Fruit fly (Drosophila melanogaster) whole organism, embryonic: ENCODE measurements around the gene CG33299.

ENCODE experiments used
- Adf1 ChIP-seq: fragments of 200-800 bp; sonication (Bioruptor generic); IDR thresholded peaks from 2 replicates; pipeline ENCODE4 v1.3.6; 2022; ENCODE audit warnings: missing biosample characterization, missing genetic modification characterization
- CG10147 ChIP-seq: fragments of 200-800 bp; sonication (Bioruptor generic); optimal IDR thresholded peaks from 2 replicates; lab custom pipeline; 2019; ENCODE audit warnings: missing biosample characterization, mild to moderate bottlenecking, missing genetic modification characterization, moderate library complexity
- CG1024 ChIP-seq: fragments of 200-800 bp; sonication (Bioruptor generic); IDR thresholded peaks from 2 replicates; pipeline ENCODE4 v1.3.6; 2022; ENCODE audit warnings: missing biosample characterization, missing genetic modification characterization
- CG11696 ChIP-seq: fragments of 200-800 bp; sonication (Bioruptor generic); IDR thresholded peaks from 2 replicates; pipeline ENCODE4 v1.3.6; 2022; ENCODE audit warnings: missing biosample characterization, missing genetic modification characterization
- CG11723 ChIP-seq: fragments of 200-800 bp; sonication (Bioruptor generic); optimal IDR thresholded peaks from 2 replicates; lab custom pipeline; 2017; ENCODE audit warnings: missing biosample characterization, mild to moderate bottlenecking, missing genetic modification characterization
- CG12391 ChIP-seq: fragments of 200-800 bp; sonication (Bioruptor generic); optimal IDR thresholded peaks from 3 replicates; lab custom pipeline; 2018; ENCODE audit warnings: missing biosample characterization, mild to moderate bottlenecking, missing genetic modification characterization, moderate library complexity
- CG13287 ChIP-seq: fragments of 200-800 bp; sonication (Bioruptor generic); IDR thresholded peaks from 2 replicates; pipeline ENCODE4 v1.3.6; 2022; ENCODE audit warnings: missing biosample characterization, missing genetic modification characterization; ENCODE audit not compliant: partially characterized antibody
- CG13775 ChIP-seq: fragments of 200-800 bp; sonication (Bioruptor generic); optimal IDR thresholded peaks from 3 replicates; lab custom pipeline; 2017; ENCODE audit warnings: missing biosample characterization, mild to moderate bottlenecking, missing genetic modification characterization
- CG1647 ChIP-seq: fragments of 200-800 bp; sonication (Bioruptor generic); optimal IDR thresholded peaks from 3 replicates; lab custom pipeline; 2016; ENCODE audit warnings: missing biosample characterization, missing genetic modification characterization
- CG17361 ChIP-seq: fragments of 200-800 bp; sonication (Bioruptor generic); IDR thresholded peaks from 3 replicates; pipeline ENCODE4 v1.3.6; 2022; ENCODE audit warnings: missing biosample characterization, missing genetic modification characterization
- CG2889 ChIP-seq: fragments of 200-800 bp; sonication (Bioruptor generic); IDR thresholded peaks from 3 replicates; pipeline ENCODE4 v1.3.6; 2022; ENCODE audit warnings: missing biosample characterization, missing genetic modification characterization
- CG3838 ChIP-seq: fragments of 200-800 bp; sonication (Bioruptor generic); optimal IDR thresholded peaks from 3 replicates; lab custom pipeline; 2016; ENCODE audit warnings: missing biosample characterization, missing genetic modification characterization
- CG3847 ChIP-seq: fragments of 200-800 bp; sonication (Bioruptor generic); IDR thresholded peaks from 2 replicates; pipeline ENCODE4 v1.3.6; 2022; ENCODE audit warnings: missing biosample characterization, missing genetic modification characterization
- CG4328 ChIP-seq: fragments of 200-800 bp; sonication (Bioruptor generic); optimal IDR thresholded peaks from 3 replicates; lab custom pipeline; 2017; ENCODE audit warnings: missing biosample characterization, missing genetic modification reagents, missing genetic modification characterization
- CG4617 ChIP-seq: fragments of 200-800 bp; sonication (Bioruptor generic); optimal IDR thresholded peaks from 3 replicates; lab custom pipeline; 2016; ENCODE audit warnings: missing biosample characterization, missing genetic modification characterization, borderline replicate concordance
- CG4707 ChIP-seq: fragments of 200-800 bp; sonication (Bioruptor generic); optimal IDR thresholded peaks from 2 replicates; lab custom pipeline; 2018; ENCODE audit warnings: missing biosample characterization, mild to moderate bottlenecking, missing genetic modification characterization, moderate library complexity
- CG9437 ChIP-seq: fragments of 200-800 bp; sonication (Bioruptor generic); optimal IDR thresholded peaks from 2 replicates; lab custom pipeline; 2018; ENCODE audit warnings: missing biosample characterization, mild to moderate bottlenecking, missing genetic modification characterization
- CG9609 ChIP-seq: fragments of 200-800 bp; sonication (Bioruptor generic); optimal IDR thresholded peaks from 3 replicates; lab custom pipeline; 2016; ENCODE audit warnings: missing biosample characterization, missing genetic modification characterization
- Fer3 ChIP-seq: fragments of 200-800 bp; sonication (Bioruptor generic); optimal IDR thresholded peaks from 2 replicates; lab custom pipeline; 2018; ENCODE audit warnings: missing biosample characterization, mild to moderate bottlenecking, missing genetic modification characterization, moderate library complexity
- HmgZ ChIP-seq: fragments of 200-800 bp; sonication (Bioruptor generic); optimal IDR thresholded peaks from 2 replicates; lab custom pipeline; 2018; ENCODE audit warnings: missing biosample characterization, mild to moderate bottlenecking, missing genetic modification characterization
- Lpt ChIP-seq: fragments of >200 bp; optimal IDR thresholded peaks from 2 replicates; lab custom pipeline; 2018; ENCODE audit warnings: missing biosample characterization, missing genetic modification characterization
- Neu2 ChIP-seq: fragments of 200-800 bp; sonication (Bioruptor generic); optimal IDR thresholded peaks from 3 replicates; lab custom pipeline; 2016; ENCODE audit warnings: missing biosample characterization, missing genetic modification characterization, borderline replicate concordance
- Ptx1 ChIP-seq: fragments of 200-800 bp; sonication (Bioruptor generic); IDR thresholded peaks from 2 replicates; pipeline ENCODE4 v1.3.6; 2022; ENCODE audit warnings: missing biosample characterization, missing genetic modification characterization
- Rfx ChIP-seq: fragments of 200-800 bp; sonication (Bioruptor generic); IDR thresholded peaks from 2 replicates; pipeline ENCODE4 v1.3.6; 2022; ENCODE audit warnings: missing biosample characterization, missing genetic modification characterization
- Sox102F ChIP-seq: fragments of 200-800 bp; sonication (Bioruptor generic); optimal IDR thresholded peaks from 2 replicates; lab custom pipeline; 2018; ENCODE audit warnings: missing biosample characterization, mild to moderate bottlenecking, missing genetic modification characterization, moderate library complexity
- Sry-β ChIP-seq: fragments of 200-800 bp; sonication (Bioruptor generic); optimal IDR thresholded peaks from 2 replicates; lab custom pipeline; 2018; ENCODE audit warnings: missing biosample characterization, mild to moderate bottlenecking, missing genetic modification characterization, moderate library complexity
- Stat92E ChIP-seq, 3 experiments: fragments of >200 bp in 2 of 3; fragments of 200-800 bp in 1 of 3; sonication (Bioruptor generic) in 1 of 3; optimal IDR thresholded peaks; 2 replicates each; lab custom pipeline; 2017 to 2019; ENCODE audit warnings: missing biosample characterization in 3 of 3, missing genetic modification characterization in 3 of 3, mild to moderate bottlenecking in 1 of 3, moderate library complexity in 1 of 3
- ac ChIP-seq: fragments of 200-800 bp; sonication (Bioruptor generic); optimal IDR thresholded peaks from 3 replicates; lab custom pipeline; 2017; ENCODE audit warnings: missing biosample characterization, mild to moderate bottlenecking, missing genetic modification characterization
- cas ChIP-seq: fragments of 200-800 bp; sonication (Bioruptor generic); IDR thresholded peaks from 2 replicates; pipeline ENCODE4 v1.3.6; 2022; ENCODE audit warnings: missing biosample characterization, missing genetic modification characterization
- chn ChIP-seq: fragments of 200-800 bp; sonication (Bioruptor generic); optimal IDR thresholded peaks from 2 replicates; lab custom pipeline; 2016; ENCODE audit warnings: missing biosample characterization, missing genetic modification characterization
- cwo ChIP-seq: fragments of 200-800 bp; sonication (Bioruptor generic); optimal IDR thresholded peaks from 3 replicates; lab custom pipeline; 2017; ENCODE audit warnings: missing biosample characterization, missing genetic modification characterization, mild to moderate bottlenecking, moderate library complexity, missing genetic modification reagents
- da ChIP-seq: fragments of 200-800 bp; sonication (Bioruptor generic); optimal IDR thresholded peaks from 2 replicates; lab custom pipeline; 2016; ENCODE audit warnings: missing biosample characterization, missing genetic modification characterization
- dati ChIP-seq: fragments of 200-800 bp; sonication (Bioruptor generic); IDR thresholded peaks from 2 replicates; pipeline ENCODE4 v1.3.6; 2022; ENCODE audit warnings: missing biosample characterization, missing genetic modification characterization
- dm ChIP-seq: fragments of 200-800 bp; sonication (Bioruptor generic); optimal IDR thresholded peaks from 3 replicates; lab custom pipeline; 2016; ENCODE audit warnings: missing biosample characterization, missing genetic modification characterization
- dmrt11E ChIP-seq: fragments of 200-800 bp; sonication (Bioruptor generic); optimal IDR thresholded peaks from 3 replicates; lab custom pipeline; 2018; ENCODE audit warnings: missing biosample characterization, mild to moderate bottlenecking, missing genetic modification characterization, moderate library complexity
- eve ChIP-seq, 2 experiments: fragments of >200 bp; optimal IDR thresholded peaks; 2 replicates each; lab custom pipeline; 2017; ENCODE audit warnings: missing biosample characterization in 2 of 2, missing genetic modification characterization in 2 of 2
- exex ChIP-seq: fragments of 200-800 bp; sonication (Bioruptor generic); optimal IDR thresholded peaks from 4 replicates; lab custom pipeline; 2018; ENCODE audit warnings: missing biosample characterization, mild to moderate bottlenecking, missing genetic modification characterization, moderate library complexity
- fd102C ChIP-seq: fragments of 200-800 bp; sonication (Bioruptor generic); optimal IDR thresholded peaks from 2 replicates; lab custom pipeline; 2018; ENCODE audit warnings: missing biosample characterization, mild to moderate bottlenecking, missing genetic modification characterization, moderate library complexity
- gro ChIP-seq: fragments of 200-800 bp; sonication (Bioruptor generic); optimal IDR thresholded peaks from 2 replicates; lab custom pipeline; 2016; ENCODE audit warnings: missing biosample characterization, missing genetic modification characterization
- h ChIP-seq: fragments of >200 bp; optimal IDR thresholded peaks from 2 replicates; lab custom pipeline; 2017
- hkb ChIP-seq, 2 experiments: fragments of 200-800 bp in 1 of 2; fragments of >200 bp in 1 of 2; sonication (Bioruptor generic) in 1 of 2; IDR thresholded peaks in 1 of 2; optimal IDR thresholded peaks in 1 of 2; 2 replicates each; pipeline versions ENCODE4 v1.3.6 to Lab custom; 2017 to 2022; ENCODE audit warnings: missing biosample characterization in 1 of 2, missing genetic modification characterization in 1 of 2
- jumu ChIP-seq: fragments of 200-800 bp; sonication (Bioruptor generic); optimal IDR thresholded peaks from 3 replicates; lab custom pipeline; 2016; ENCODE audit warnings: missing biosample characterization, missing genetic modification characterization
- mld ChIP-seq: fragments of 200-800 bp; sonication (Bioruptor generic); IDR thresholded peaks from 3 replicates; pipeline ENCODE4 v1.3.6; 2022; ENCODE audit warnings: missing biosample characterization, missing genetic modification characterization; ENCODE audit not compliant: partially characterized antibody
- sc ChIP-seq, 3 experiments: fragments of >200 bp in 2 of 3; fragments of 200-800 bp in 1 of 3; sonication (Bioruptor generic) in 1 of 3; optimal IDR thresholded peaks; 2 replicates in 2 of 3; 3 replicates in 1 of 3; lab custom pipeline; 2017; ENCODE audit warnings: mild to moderate bottlenecking in 1 of 3, missing biosample characterization in 1 of 3, missing genetic modification characterization in 1 of 3, missing genetic modification reagents in 1 of 3
- sens ChIP-seq: fragments of 200-800 bp; sonication (Bioruptor generic); peaks from one replicate; lab custom pipeline; 2016; ENCODE audit warnings: missing biosample characterization, missing genetic modification characterization
- twi ChIP-seq: fragments of 200-800 bp; optimal IDR thresholded peaks from 2 replicates; lab custom pipeline; 2019; ENCODE audit warnings: missing biosample characterization, mild to moderate bottlenecking, missing genetic modification characterization, moderate library complexity
- unpg ChIP-seq: fragments of 200-800 bp; sonication (Bioruptor generic); optimal IDR thresholded peaks from 3 replicates; lab custom pipeline; 2018; ENCODE audit warnings: missing biosample characterization, mild to moderate bottlenecking, missing genetic modification characterization, moderate library complexity

CG33299 gene

DNA sequence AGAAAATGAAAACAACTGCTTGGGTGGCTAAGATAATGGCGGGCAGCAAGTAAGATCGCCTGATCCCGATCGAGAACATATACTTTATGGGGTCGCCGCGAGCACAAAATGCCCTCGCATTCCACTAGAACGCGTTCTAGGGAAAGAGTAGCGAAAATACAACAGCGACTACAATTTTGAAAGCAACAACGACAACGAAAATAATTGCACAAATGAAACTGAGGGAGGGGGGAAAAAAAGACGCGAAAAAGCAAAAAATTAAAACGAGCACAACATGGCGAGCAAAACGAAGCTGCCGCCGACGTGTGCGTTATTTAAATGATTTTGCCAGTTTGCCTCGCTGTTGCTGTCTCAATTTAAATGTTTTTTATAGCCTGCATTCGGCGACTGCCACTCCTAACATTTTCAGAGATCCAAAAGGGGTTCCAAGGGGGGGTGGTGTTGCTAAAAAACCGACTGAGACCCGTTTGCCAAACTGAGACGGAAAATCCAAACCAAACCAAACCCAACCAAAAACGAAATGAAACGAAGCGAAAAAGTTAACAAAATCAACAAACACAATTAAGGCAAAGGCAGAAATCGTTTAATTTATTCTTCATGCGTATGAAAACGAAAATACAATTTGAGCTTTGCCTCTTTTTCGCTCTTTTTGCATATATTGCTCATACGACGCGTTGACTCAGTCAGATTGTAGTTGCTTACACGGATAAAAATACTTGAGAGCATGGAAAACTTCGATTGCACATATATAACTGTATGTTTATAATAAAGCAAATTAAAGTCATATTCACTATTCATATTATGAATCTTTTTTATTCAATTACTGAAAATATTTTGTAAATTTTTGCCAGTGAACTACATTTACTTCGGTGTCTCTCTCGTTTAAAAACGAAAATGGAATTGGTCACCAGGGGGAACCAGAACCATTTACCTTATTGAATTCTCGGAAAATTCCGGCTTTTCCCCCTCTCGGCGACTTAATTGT, 36.3 kb downstream of the CG33299 start (continued):
- TF ChIP-seq sc (optimal IDR thresholded peaks at IDR 0.05; lab: Kevin White, UChicago) (no peak), sc (GFP tag; optimal IDR thresholded peaks at IDR 0.05; lab: Kevin White, UChicago) (no peak), CG1024 (peak; percentile 54; the same call in 1 of the 2 replicates), Fer3 (peak; percentile 69), twi (no peak), dmrt11E (tag; lab: Kevin White, UChicago) (no peak), chn (GFP tag; lab: Kevin White, UChicago) (peak; percentile 10), Sry-β (GFP tag; lab: Kevin White, UChicago) (no peak), cas (GFP tag; lab: Robert Waterston, UW) (peak; percentile 57), dati (GFP tag; lab: Robert Waterston, UW) (no peak), Neu2 (GFP tag; lab: Kevin White, UChicago) (no peak), CG9437 (GFP tag; lab: Kevin White, UChicago) (peak; percentile 41), CG11696 (GFP tag; lab: Robert Waterston, UW) (peak; percentile 67), CG17361 (peak; percentile 58; the same call in 1 of the 3 replicates), sens (peak; percentile 87), CG1647 (GFP tag; lab: Kevin White, UChicago) (peak; percentile 41), fd102C (GFP tag; lab: Kevin White, UChicago) (no peak), CG9609 (GFP tag; lab: Kevin White, UChicago) (no peak), mld (GFP tag; lab: Robert Waterston, UW) (no peak), Rfx (GFP tag; lab: Robert Waterston, UW) (peak; percentile 91), hkb (optimal IDR thresholded peaks at IDR 0.05; lab: Kevin White, UChicago) (no peak), hkb (GFP tag; IDR thresholded peaks at IDR 0.05; lab: Robert Waterston, UW) (peak; percentile 86), CG13287 (GFP tag; lab: Robert Waterston, UW) (peak; percentile 10; the same call in 1 of the 2 replicates), CG3847 (GFP tag; lab: Robert Waterston, UW) (peak; percentile 78), unpg (GFP tag; lab: Kevin White, UChicago) (peak; percentile 67), dm (no peak), CG13775 (GFP tag; lab: Kevin White, UChicago) (peak; percentile 55), CG2889 (GFP tag; lab: Robert Waterston, UW) (peak; percentile 83; the same call in 2 of the 3 replicates), exex (tag; lab: Kevin White, UChicago) (peak; percentile 3), h (no peak), CG4617 (GFP tag; lab: Kevin White, UChicago) (no peak), eve (GFP tag; optimal IDR thresholded peaks at IDR 0.05; lab: Kevin White, UChicago) (peak in 1 of 2 experiments; percentile 80), CG10147 (GFP tag; lab: Kevin White, UChicago) (peak; percentile 32), Sox102F (peak; percentile 63), Ptx1 (peak; percentile 90), CG4707 (GFP tag; lab: Kevin White, UChicago) (no peak), da (GFP tag; lab: Kevin White, UChicago) (no peak), HmgZ (peak; percentile 14), CG4328 (no peak), gro (peak; percentile 4), jumu (GFP tag; lab: Kevin White, UChicago) (no peak), CG11723 (GFP tag; lab: Kevin White, UChicago) (no peak), CG3838 (GFP tag; lab: Kevin White, UChicago) (no peak), CG12391 (tag; lab: Kevin White, UChicago) (peak; percentile 55), cwo (GFP tag; lab: Kevin White, UChicago) (peak; percentile 67), Adf1 (peak; percentile 67), Stat92E (GFP tag; optimal IDR thresholded peaks at IDR 0.05; lab: Kevin White, UChicago) (no peak), ac (no peak), Lpt (GFP tag; lab: Kevin White, UChicago) (no peak)
